Fruit fly (Drosophila melanogaster) whole organism, embryonic: ENCODE results near the gene CG12521.
A peak's percentile ranks its signal among the peaks of the same experiment; 100 is the strongest.

Experiments used
- Bteb2 ChIP-seq: fragments of 200-800 bp; sonication (Bioruptor generic); optimal IDR thresholded peaks from 2 replicates; lab custom pipeline; 2016; ENCODE audit warnings: missing biosample characterization, missing genetic modification characterization
- CG10366 ChIP-seq: fragments of 200-800 bp; sonication (Bioruptor generic); IDR thresholded peaks from 2 replicates; pipeline ENCODE4 v1.3.6; 2022; ENCODE audit warnings: missing biosample characterization, missing genetic modification characterization
- CG11504 ChIP-seq: fragments of 200-800 bp; sonication (Bioruptor generic); optimal IDR thresholded peaks from 3 replicates; lab custom pipeline; 2019; ENCODE audit warnings: missing biosample characterization, mild to moderate bottlenecking, missing genetic modification characterization, moderate library complexity
- CG12104 ChIP-seq: fragments of 200-800 bp; sonication (Bioruptor generic); optimal IDR thresholded peaks from 3 replicates; lab custom pipeline; 2016; ENCODE audit warnings: missing biosample characterization, missing genetic modification characterization
- CG1233 ChIP-seq: fragments of 200-800 bp; sonication (Bioruptor generic); optimal IDR thresholded peaks from 4 replicates; lab custom pipeline; 2018; ENCODE audit warnings: missing biosample characterization, mild to moderate bottlenecking, missing genetic modification characterization
- CG17359 ChIP-seq: fragments of 200-800 bp; sonication (Bioruptor generic); optimal IDR thresholded peaks from 3 replicates; lab custom pipeline; 2018; ENCODE audit warnings: missing biosample characterization, mild to moderate bottlenecking, missing genetic modification characterization, moderate library complexity
- CG17568 ChIP-seq: fragments of 200-800 bp; sonication (Bioruptor generic); optimal IDR thresholded peaks from 2 replicates; lab custom pipeline; 2018; ENCODE audit warnings: missing biosample characterization, mild to moderate bottlenecking, missing genetic modification characterization, moderate library complexity
- CG17612 ChIP-seq: fragments of 200-800 bp; sonication (Bioruptor generic); IDR thresholded peaks from 2 replicates; pipeline ENCODE4 v1.3.6; 2022; ENCODE audit warnings: missing biosample characterization, missing genetic modification characterization
- CG18262 ChIP-seq: fragments of 200-800 bp; optimal IDR thresholded peaks from 3 replicates; lab custom pipeline; 2019; ENCODE audit warnings: missing biosample characterization, mild to moderate bottlenecking, missing genetic modification characterization, moderate library complexity
- CG18476 ChIP-seq: fragments of 200-800 bp; sonication (Bioruptor generic); optimal IDR thresholded peaks from 2 replicates; lab custom pipeline; 2016; ENCODE audit warnings: missing biosample characterization, mild to moderate bottlenecking, missing genetic modification characterization
- CG2199 ChIP-seq: fragments of 200-800 bp; sonication (Bioruptor generic); IDR thresholded peaks from 3 replicates; pipeline ENCODE4 v1.3.6; 2022; ENCODE audit warnings: missing biosample characterization, missing genetic modification characterization
- CG30020 ChIP-seq: fragments of 200-800 bp; optimal IDR thresholded peaks from 2 replicates; lab custom pipeline; 2019; ENCODE audit warnings: missing biosample characterization, mild to moderate bottlenecking, missing genetic modification characterization, moderate library complexity
- CG32532 ChIP-seq: fragments of 200-800 bp; sonication (Bioruptor generic); IDR thresholded peaks from 2 replicates; pipeline ENCODE4 v1.3.6; 2022; ENCODE audit warnings: missing biosample characterization, missing genetic modification characterization
- CG3407 ChIP-seq: fragments of 200-800 bp; sonication (Bioruptor generic); optimal IDR thresholded peaks from 2 replicates; lab custom pipeline; 2018; ENCODE audit warnings: missing biosample characterization, mild to moderate bottlenecking, missing genetic modification characterization
- CG4404 ChIP-seq: fragments of 200-800 bp; sonication (Bioruptor generic); IDR thresholded peaks from 2 replicates; pipeline ENCODE4 v1.3.6; 2022; ENCODE audit warnings: missing biosample characterization, missing genetic modification characterization
- CG4617 ChIP-seq: fragments of 200-800 bp; sonication (Bioruptor generic); optimal IDR thresholded peaks from 3 replicates; lab custom pipeline; 2016; ENCODE audit warnings: missing biosample characterization, missing genetic modification characterization, borderline replicate concordance
- CG4820 ChIP-seq: fragments of 200-800 bp; sonication (Bioruptor generic); optimal IDR thresholded peaks from 3 replicates; lab custom pipeline; 2016; ENCODE audit warnings: missing biosample characterization, missing genetic modification characterization
- CG6272 ChIP-seq: fragments of 200-800 bp; sonication (Bioruptor generic); IDR thresholded peaks from 2 replicates; pipeline ENCODE4 v1.3.6; 2022; ENCODE audit warnings: missing biosample characterization, missing genetic modification characterization
- CG9609 ChIP-seq: fragments of 200-800 bp; sonication (Bioruptor generic); optimal IDR thresholded peaks from 3 replicates; lab custom pipeline; 2016; ENCODE audit warnings: missing biosample characterization, missing genetic modification characterization
- CG9797 ChIP-seq: fragments of 200-800 bp; sonication (Bioruptor generic); optimal IDR thresholded peaks from 3 replicates; lab custom pipeline; 2018; ENCODE audit warnings: missing biosample characterization, mild to moderate bottlenecking, missing genetic modification characterization
- GATAe ChIP-seq: fragments of 200-800 bp; sonication (Bioruptor generic); conservative IDR thresholded peaks from 2 replicates; pipeline ENCODE4 v1.3.6; 2022; ENCODE audit warnings: missing biosample characterization, missing genetic modification characterization
- Gug ChIP-seq: fragments of 200-800 bp; sonication (Bioruptor generic); IDR thresholded peaks from 4 replicates; pipeline ENCODE4 v1.3.6; 2022; ENCODE audit warnings: missing biosample characterization, missing genetic modification characterization
- HHEX ChIP-seq: fragments of 200-800 bp; sonication (Bioruptor generic); optimal IDR thresholded peaks from 3 replicates; lab custom pipeline; 2017; ENCODE audit warnings: missing biosample characterization, mild to moderate bottlenecking, missing genetic modification characterization, missing genetic modification reagents
- Hand ChIP-seq: fragments of 200-800 bp; sonication (Bioruptor generic); optimal IDR thresholded peaks from 2 replicates; lab custom pipeline; 2017; ENCODE audit warnings: mild to moderate bottlenecking, missing biosample characterization, missing genetic modification reagents, missing genetic modification characterization
- Oaz ChIP-seq: fragments of 200-800 bp; sonication (Bioruptor generic); IDR thresholded peaks from 2 replicates; pipeline ENCODE4 v1.3.6; 2022; ENCODE audit warnings: missing biosample characterization, missing genetic modification characterization
- Sry-δ ChIP-seq: fragments of 200-800 bp; sonication (Bioruptor generic); optimal IDR thresholded peaks from 2 replicates; lab custom pipeline; 2016; ENCODE audit warnings: missing biosample characterization, missing genetic modification characterization
- Ssrp ChIP-seq: fragments of 200-800 bp; sonication (Bioruptor generic); optimal IDR thresholded peaks from 2 replicates; lab custom pipeline; 2018; ENCODE audit warnings: missing biosample characterization, mild to moderate bottlenecking, missing genetic modification characterization, moderate library complexity
- TFAM ChIP-seq: fragments of 200-800 bp; sonication (Bioruptor generic); optimal IDR thresholded peaks from 2 replicates; lab custom pipeline; 2017; ENCODE audit warnings: missing biosample characterization, missing genetic modification characterization, inconsistent platforms
- dan ChIP-seq: fragments of 200-800 bp; sonication (Bioruptor generic); IDR thresholded peaks from 2 replicates; pipeline ENCODE4 v1.3.6; 2022; ENCODE audit warnings: missing biosample characterization, missing genetic modification characterization
- dmrt99B ChIP-seq: fragments of 200-800 bp; sonication (Bioruptor generic); optimal IDR thresholded peaks from 2 replicates; lab custom pipeline; 2018; ENCODE audit warnings: missing biosample characterization, mild to moderate bottlenecking, missing genetic modification characterization, moderate library complexity
- fd3F ChIP-seq: fragments of 200-800 bp; sonication (Bioruptor generic); optimal IDR thresholded peaks from 2 replicates; lab custom pipeline; 2018; ENCODE audit warnings: missing biosample characterization, mild to moderate bottlenecking, missing genetic modification characterization, moderate library complexity
- fru ChIP-seq: fragments of >200 bp; optimal IDR thresholded peaks from 2 replicates; lab custom pipeline; 2017
- gem ChIP-seq: fragments of 200-800 bp; sonication (Bioruptor generic); optimal IDR thresholded peaks from 2 replicates; lab custom pipeline; 2019; ENCODE audit warnings: missing biosample characterization, mild to moderate bottlenecking, missing genetic modification characterization, moderate library complexity
- gfzf ChIP-seq: fragments of 200-800 bp; sonication (Bioruptor generic); optimal IDR thresholded peaks from 2 replicates; lab custom pipeline; 2016; ENCODE audit warnings: missing biosample characterization, mild to moderate bottlenecking, missing genetic modification characterization, moderate library complexity
- gsb-n ChIP-seq: fragments of 200-800 bp; sonication (Bioruptor generic); optimal IDR thresholded peaks from 3 replicates; lab custom pipeline; 2018; ENCODE audit warnings: missing biosample characterization, mild to moderate bottlenecking, missing genetic modification characterization
- ind ChIP-seq: fragments of 200-800 bp; sonication (Bioruptor generic); optimal IDR thresholded peaks from 3 replicates; lab custom pipeline; 2016; ENCODE audit warnings: missing biosample characterization, missing genetic modification characterization
- jumu ChIP-seq: fragments of 200-800 bp; sonication (Bioruptor generic); optimal IDR thresholded peaks from 3 replicates; lab custom pipeline; 2016; ENCODE audit warnings: missing biosample characterization, missing genetic modification characterization
- kah ChIP-seq: fragments of 200-800 bp; sonication (Bioruptor generic); optimal IDR thresholded peaks from 2 replicates; lab custom pipeline; 2018; ENCODE audit warnings: missing biosample characterization, mild to moderate bottlenecking, missing genetic modification characterization
- ken ChIP-seq: fragments of 200-800 bp; sonication (Bioruptor generic); IDR thresholded peaks from 3 replicates; pipeline ENCODE4 v1.3.6; 2022; ENCODE audit warnings: missing biosample characterization, missing genetic modification characterization
- mam ChIP-seq: fragments of 200-800 bp; sonication (Bioruptor generic); optimal IDR thresholded peaks from 3 replicates; lab custom pipeline; 2016; ENCODE audit warnings: missing biosample characterization, missing genetic modification characterization
- repo ChIP-seq: fragments of 200-800 bp; sonication (Bioruptor generic); optimal IDR thresholded peaks from 2 replicates; lab custom pipeline; 2016; ENCODE audit warnings: missing biosample characterization, missing genetic modification characterization
- slou ChIP-seq: fragments of 200-800 bp; sonication (Bioruptor generic); optimal IDR thresholded peaks from 3 replicates; lab custom pipeline; 2016; ENCODE audit warnings: missing biosample characterization, missing genetic modification characterization
- sqz ChIP-seq: fragments of 200-800 bp; sonication (Bioruptor generic); optimal IDR thresholded peaks from 3 replicates; lab custom pipeline; 2018; ENCODE audit warnings: missing biosample characterization, mild to moderate bottlenecking, missing genetic modification characterization
- stc ChIP-seq: fragments of 200-800 bp; sonication (Bioruptor generic); IDR thresholded peaks from 2 replicates; pipeline ENCODE4 v1.3.6; 2022; ENCODE audit warnings: missing biosample characterization, missing genetic modification characterization
- tin ChIP-seq: fragments of 200-800 bp; sonication (Bioruptor generic); optimal IDR thresholded peaks from 3 replicates; lab custom pipeline; 2016; ENCODE audit warnings: missing biosample characterization, missing genetic modification characterization
- tll ChIP-seq, 2 experiments: fragments of 200-800 bp in 1 of 2; fragments of >200 bp in 1 of 2; sonication (Bioruptor generic) in 1 of 2; optimal IDR thresholded peaks; 2 replicates each; lab custom pipeline; 2017 to 2019; ENCODE audit warnings: missing biosample characterization in 2 of 2, missing genetic modification characterization in 2 of 2, mild to moderate bottlenecking in 1 of 2, moderate library complexity in 1 of 2
- toy ChIP-seq: fragments of 200-800 bp; sonication (Bioruptor generic); IDR thresholded peaks from 2 replicates; pipeline ENCODE4 v1.3.6; 2022; ENCODE audit warnings: missing biosample characterization, missing genetic modification characterization
- twi ChIP-seq: fragments of 200-800 bp; optimal IDR thresholded peaks from 2 replicates; lab custom pipeline; 2019; ENCODE audit warnings: missing biosample characterization, mild to moderate bottlenecking, missing genetic modification characterization, moderate library complexity
- unc-4 ChIP-seq: fragments of 200-800 bp; sonication (Bioruptor generic); IDR thresholded peaks from 2 replicates; pipeline ENCODE4 v1.3.6; 2022; ENCODE audit warnings: missing biosample characterization, missing genetic modification characterization; ENCODE audit not compliant: partially characterized antibody

CG12521 gene

DNA sequence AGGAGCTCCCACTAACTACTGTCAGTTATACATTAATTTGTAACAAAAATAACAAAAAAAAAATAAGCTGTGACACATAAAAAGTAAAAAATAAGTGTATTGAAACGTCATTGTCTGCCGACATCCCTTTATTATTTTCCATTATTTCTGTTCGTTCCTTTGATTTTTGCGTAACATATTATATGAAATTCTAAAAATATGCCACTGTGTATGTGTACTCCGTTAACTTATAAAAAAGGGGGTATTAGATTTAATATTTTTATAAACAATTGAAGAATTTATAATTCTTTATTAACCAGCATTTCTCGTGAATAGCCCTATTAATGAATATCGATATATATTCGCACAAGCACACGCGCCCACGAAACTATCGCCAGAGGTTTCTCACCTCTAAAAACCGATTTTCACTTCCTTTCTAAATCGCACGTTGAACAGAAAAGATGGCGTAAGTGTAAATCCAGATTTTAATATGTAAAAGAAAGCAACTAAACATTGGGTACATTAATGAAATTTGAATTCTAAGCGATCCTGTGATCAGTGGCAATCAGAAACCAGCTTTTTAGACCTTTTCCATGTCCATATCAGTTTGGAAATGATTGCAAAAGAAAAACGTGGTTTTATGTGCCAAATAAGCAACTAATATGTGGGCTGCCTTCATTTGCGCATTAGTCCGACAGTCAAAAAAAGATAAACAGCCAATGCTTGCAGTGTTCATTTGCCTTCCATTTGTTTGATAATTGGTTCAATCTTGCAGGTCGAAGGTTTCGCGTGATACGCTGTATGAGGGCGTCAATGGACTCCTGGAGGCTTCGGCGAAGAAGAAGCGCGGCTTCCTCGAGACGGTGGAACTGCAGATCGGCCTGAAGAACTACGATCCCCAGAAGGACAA, 24.9 kb downstream of the CG12521 start, which contains the start of gene RpL10Ab (continued):
- TF ChIP-seq CG4820, result peak; percentile 45
- peak; percentile 13 for TF ChIP-seq kah
- TF ChIP-seq CG17359 (tag; lab: Kevin White, UChicago), result peak; percentile 31
- peak; percentile 67 for TF ChIP-seq CG30020 (tag; lab: Kevin White, UChicago)
- peak; percentile 56 for TF ChIP-seq gsb-n (tag; lab: Kevin White, UChicago)
- peak; percentile 56 for TF ChIP-seq CG10366 (GFP tag; lab: Robert Waterston, UW)
- no peak for TF ChIP-seq CG9797 (GFP tag; lab: Kevin White, UChicago)
- TF ChIP-seq unc-4 (GFP tag; lab: Robert Waterston, UW), result peak; percentile 65
- TF ChIP-seq stc, result no peak; the same call in 1 of the 2 replicates
- TF ChIP-seq CG11504 (tag; lab: Kevin White, UChicago), result peak; percentile 83
- TF ChIP-seq tin (GFP tag; lab: Kevin White, UChicago), result peak; percentile 26
- peak; percentile 84 for TF ChIP-seq Sry-δ (GFP tag; lab: Kevin White, UChicago)
- TF ChIP-seq Hand, result no peak
- peak; percentile 78 for TF ChIP-seq CG32532
- TF ChIP-seq CG12104 (GFP tag; lab: Kevin White, UChicago), result peak; percentile 65
- peak; percentile 72 for TF ChIP-seq CG18262 (tag; lab: Kevin White, UChicago)
- peak; percentile 19 for TF ChIP-seq fd3F (GFP tag; lab: Kevin White, UChicago)
- peak; percentile 51 for TF ChIP-seq CG1233
- peak; percentile 64; the same call in 2 of the 4 replicates for TF ChIP-seq Gug
- TF ChIP-seq sqz (GFP tag; lab: Kevin White, UChicago), result peak; percentile 28
- TF ChIP-seq mam, result peak; percentile 39
- TF ChIP-seq CG18476, result peak; percentile 15
- TF ChIP-seq fru (lab: Kevin White, UChicago), result no peak
- TF ChIP-seq CG6272 (GFP tag; lab: Robert Waterston, UW), result peak; percentile 66; the same call in 1 of the 2 replicates
- peak; percentile 8 for TF ChIP-seq Oaz
- peak; percentile 35 for TF ChIP-seq Ssrp (tag; lab: Kevin White, UChicago)
- no peak for TF ChIP-seq gfzf (GFP tag; lab: Kevin White, UChicago)
- peak; percentile 36 for TF ChIP-seq CG3407 (GFP tag; lab: Kevin White, UChicago)
- TF ChIP-seq CG4617, result no peak
- no peak for TF ChIP-seq CG2199 (GFP tag; lab: Robert Waterston, UW)
- peak; percentile 56 for TF ChIP-seq CG17568
- TF ChIP-seq HHEX (GFP tag; lab: Kevin White, UChicago), result peak; percentile 51
- TF ChIP-seq GATAe, result no peak
- 0 out of 2 replicates have a peak, but pooled peaks have one; percentile 22 for TF ChIP-seq dan
- TF ChIP-seq slou (GFP tag; lab: Kevin White, UChicago), result peak; percentile 34
- peak; percentile 70 for TF ChIP-seq dmrt99B (tag; lab: Kevin White, UChicago)
- peak; percentile 71 for TF ChIP-seq ind (GFP tag; lab: Kevin White, UChicago)
- peak; percentile 87 for TF ChIP-seq gem (tag; lab: Kevin White, UChicago)
- peak; percentile 49; the same call in 1 of the 3 replicates for TF ChIP-seq ken (GFP tag; lab: Robert Waterston, UW)
- TF ChIP-seq twi (tag; lab: Kevin White, UChicago), result no peak
- TF ChIP-seq CG9609 (GFP tag; lab: Kevin White, UChicago), result no peak
- TF ChIP-seq toy (GFP tag; lab: Robert Waterston, UW), result peak; percentile 21; the same call in 1 of the 2 replicates
- TF ChIP-seq CG17612 (GFP tag; lab: Robert Waterston, UW), result no peak
- TF ChIP-seq tll (GFP tag; optimal IDR thresholded peaks at IDR 0.05; lab: Kevin White, UChicago), result no peak
- no peak for TF ChIP-seq jumu (GFP tag; lab: Kevin White, UChicago)
- peak; percentile 47 for TF ChIP-seq Bteb2 (GFP tag; lab: Kevin White, UChicago)
- TF ChIP-seq CG4404 (GFP tag; lab: Robert Waterston, UW), result peak; percentile 80
- TF ChIP-seq TFAM (GFP tag; lab: Kevin White, UChicago), result no peak
- TF ChIP-seq repo (GFP tag; lab: Kevin White, UChicago), result no peak
